Worm (Caenorhabditis elegans) whole organism, L1 larva: ENCODE data around the gene R13A1.3.

Source experiments
- ceh-88 ChIP-seq: fragments of 200-800 bp; sonication (Bioruptor generic); IDR thresholded peaks from 2 replicates; pipeline ENCODE4 v1.3.6; 2022; ENCODE audit warnings: missing genetic modification characterization, missing compliant biosample characterization
- elt-3 ChIP-seq, 6 experiments: fragments of 150-350 bp in 1 of 6; sonication (generic microtip); optimal IDR thresholded peaks; 2 replicates each; lab custom pipeline; 2017 to 2018; ENCODE audit warnings: missing biosample characterization in 6 of 6, missing genetic modification characterization in 6 of 6, inconsistent platforms in 1 of 6
- irx-1 ChIP-seq: sonication (generic microtip); optimal IDR thresholded peaks from 2 replicates; lab custom pipeline; 2016; ENCODE audit warnings: missing genetic modification characterization, missing compliant biosample characterization

- TF ChIP-seq ceh-88 (GFP tag; lab: Robert Waterston, UW): no peak
- no peak for TF ChIP-seq irx-1 (tag; lab: Kevin White, UChicago)
- TF ChIP-seq elt-3 (tag; optimal IDR thresholded peaks at IDR 0.05; lab: Kevin White, UChicago): no peak
These were observed 5.2 kb downstream of the R13A1.3 start for ce11 chrIV:7208961-7209360.
